Worm (Caenorhabditis elegans): ENCODE results near the gene T02E9.5.

- no peak for TF ChIP-seq him-1 (tag; optimal IDR thresholded peaks at IDR 0.05)
- no peak for TF ChIP-seq dao-5 (tag; optimal IDR thresholded peaks at IDR 0.05)
- no peak for TF ChIP-seq W03F9.2 (tag; optimal IDR thresholded peaks at IDR 0.05)
These were observed 29.1 kb upstream of the T02E9.5 start for ce11 chrV:11312904-11313303.

Data from whole organism, L4/young adult.